Fruit fly (Drosophila melanogaster): ENCODE measurements around the gene nAChRalpha1.

- TF ChIP-seq CG8478 (optimal IDR thresholded peaks at IDR 0.05) (no peak), CTCF (optimal IDR thresholded peaks at IDR 0.05) (no peak)
Measured at dm6 chr3R:24369268-24369667, 87.7 kb downstream of the nAChRalpha1 start, which contains the start of gene CG13614.
